Worm (Caenorhabditis elegans): Measurements from ENCODE around the gene F54E2.2.

Gene F54E2.2

DNA sequence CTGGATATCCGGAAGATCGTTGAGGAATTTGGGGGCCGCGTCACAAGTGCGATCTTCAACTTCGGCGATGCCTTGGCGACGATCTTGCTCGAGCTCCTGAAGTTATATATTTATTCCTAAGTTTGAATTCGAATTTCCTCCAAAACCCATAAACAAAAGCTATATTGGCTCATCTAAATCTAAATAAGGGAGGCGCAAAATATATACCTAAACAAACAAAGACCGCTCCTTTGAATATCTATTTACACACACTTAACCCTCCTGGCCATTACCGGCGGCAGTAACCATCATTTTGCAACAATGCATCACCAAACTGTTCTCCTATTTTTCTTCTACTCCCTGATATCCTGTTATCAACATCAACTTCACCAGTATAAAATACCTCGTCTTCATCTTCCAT, at the start of gene F54E2.2:
Gene F54E2.2, plus strand, starts transcription at position 301 of the 400 bp plus-strand sequence.
- no peak for TF ChIP-seq unc-39 (tag; optimal IDR thresholded peaks at IDR 0.05)
- TF ChIP-seq lin-39 (tag; optimal IDR thresholded peaks at IDR 0.05), result no peak
- no peak for TF ChIP-seq nhr-237 (tag; optimal IDR thresholded peaks at IDR 0.05)
- no peak for TF ChIP-seq ama-1 (optimal IDR thresholded peaks at IDR 0.05)
- TF ChIP-seq R02D3.7 (tag; optimal IDR thresholded peaks at IDR 0.05), result no peak
- TF ChIP-seq fos-1 (tag; optimal IDR thresholded peaks at IDR 0.05), result no peak
- TF ChIP-seq fkh-2 (tag; optimal IDR thresholded peaks at IDR 0.05), result no peak
- TF ChIP-seq elt-1 (tag; optimal IDR thresholded peaks at IDR 0.05), result no peak
- no peak for TF ChIP-seq mdl-1 (tag; optimal IDR thresholded peaks at IDR 0.05)
- no peak for TF ChIP-seq nhr-43 (tag; optimal IDR thresholded peaks at IDR 0.05; ENCODE audit: poor library complexity, severe bottlenecking)
- TF ChIP-seq nhr-28 (tag; optimal IDR thresholded peaks at IDR 0.05), result no peak
- no peak for TF ChIP-seq nhr-23 (tag; optimal IDR thresholded peaks at IDR 0.05)
- TF ChIP-seq ceh-82 (tag; optimal IDR thresholded peaks at IDR 0.05), result no peak
- TF ChIP-seq daf-12 (tag; optimal IDR thresholded peaks at IDR 0.05), result no peak
- TF ChIP-seq jun-1 (tag; optimal IDR thresholded peaks at IDR 0.05), result no peak
- no peak for TF ChIP-seq pqm-1 (tag; optimal IDR thresholded peaks at IDR 0.05)
- no peak for TF ChIP-seq zag-1 (tag; optimal IDR thresholded peaks at IDR 0.05)
- no peak for TF ChIP-seq nfya-1 (tag; optimal IDR thresholded peaks at IDR 0.05; ENCODE audit: insufficient read depth)
- no peak for TF ChIP-seq nhr-12 (tag; optimal IDR thresholded peaks at IDR 0.05)

DNA sequence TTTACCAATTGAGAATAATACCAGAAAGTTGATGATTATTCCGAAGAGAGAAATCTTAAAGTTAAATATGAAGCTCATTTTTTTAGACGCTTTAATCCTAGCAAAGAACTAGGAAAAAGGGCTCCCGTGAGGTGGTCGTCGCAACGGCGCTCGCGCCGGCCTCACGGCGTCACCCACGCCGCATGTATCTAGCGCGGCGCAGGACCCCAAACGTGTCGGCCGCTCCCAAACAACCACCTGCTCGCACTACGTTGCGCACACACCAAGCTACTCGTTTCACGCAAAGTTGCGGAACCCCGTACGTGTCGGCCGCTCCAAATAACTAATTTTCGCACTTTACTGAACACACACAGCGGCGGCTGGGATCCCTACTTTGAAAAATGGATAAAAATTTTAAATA, 49.7 kb upstream of the F54E2.2 start:
- TF ChIP-seq ZK546.5 (tag; optimal IDR thresholded peaks at IDR 0.05) (no peak), nhr-67 (tag; optimal IDR thresholded peaks at IDR 0.05) (no peak), pqm-1 (tag; optimal IDR thresholded peaks at IDR 0.05) (no peak), aly-2 (tag; optimal IDR thresholded peaks at IDR 0.05) (no peak), lsy-12 (tag; optimal IDR thresholded peaks at IDR 0.05) (no peak), nfya-1 (tag; optimal IDR thresholded peaks at IDR 0.05; ENCODE audit: insufficient read depth) (no peak), lin-39 (tag; optimal IDR thresholded peaks at IDR 0.05) (no peak), elt-3 (tag; optimal IDR thresholded peaks at IDR 0.05) (no peak)

DNA sequence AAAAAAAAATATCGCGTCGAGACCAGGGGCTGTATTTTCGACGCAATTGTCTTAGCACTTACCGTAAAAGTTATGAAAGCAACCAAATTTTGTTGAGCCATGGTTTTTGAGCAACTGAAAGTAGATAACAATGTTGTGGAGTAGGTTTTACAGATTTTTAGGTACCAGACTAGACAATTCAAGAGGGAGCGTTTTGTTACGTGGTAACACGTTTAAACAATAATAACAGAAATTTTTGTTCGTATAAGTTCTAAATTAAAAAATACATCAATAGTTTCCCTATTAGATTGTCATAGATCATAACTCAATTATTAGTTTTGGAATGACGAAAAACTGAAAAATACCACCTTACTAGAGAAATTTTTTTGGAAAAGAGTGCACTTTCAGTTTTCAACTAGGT, 46.1 kb upstream of the F54E2.2 start, which contains the start of gene srx-24:
Gene srx-24, minus strand, starts transcription at position 101 of the 400 bp plus-strand sequence.
- TF ChIP-seq nhr-12 (tag; optimal IDR thresholded peaks at IDR 0.05) (no peak), ztf-11 (tag; optimal IDR thresholded peaks at IDR 0.05) (no peak), ama-1 (optimal IDR thresholded peaks at IDR 0.05) (no peak), nhr-43 (tag; optimal IDR thresholded peaks at IDR 0.05; ENCODE audit: poor library complexity, severe bottlenecking) (no peak), nhr-77 (tag; optimal IDR thresholded peaks at IDR 0.05) (no peak), pqm-1 (tag; optimal IDR thresholded peaks at IDR 0.05) (no peak), elt-3 (tag; optimal IDR thresholded peaks at IDR 0.05) (no peak), ztf-4 (tag; optimal IDR thresholded peaks at IDR 0.05) (no peak), eor-1 (tag; optimal IDR thresholded peaks at IDR 0.05) (no peak), fkh-2 (tag; optimal IDR thresholded peaks at IDR 0.05) (no peak), unc-39 (tag; optimal IDR thresholded peaks at IDR 0.05) (no peak), elt-1 (tag; optimal IDR thresholded peaks at IDR 0.05) (no peak)

DNA sequence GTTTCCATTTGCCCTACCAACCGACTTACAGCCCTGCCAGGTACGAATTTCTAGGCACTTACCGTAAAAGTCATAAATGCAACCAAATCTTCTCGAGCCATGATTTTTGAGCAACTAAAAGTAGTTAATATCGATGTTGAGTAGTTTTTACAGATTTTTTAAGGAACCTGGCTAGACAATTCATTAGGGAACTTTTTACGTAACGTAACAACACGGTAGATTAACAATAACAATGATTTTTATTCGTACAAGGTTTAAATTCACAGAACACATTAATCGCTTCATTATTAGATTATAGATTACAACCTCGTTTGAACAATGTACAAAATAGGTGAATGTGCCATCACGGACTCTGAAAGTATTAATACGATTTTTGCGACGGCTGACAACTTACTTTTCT, 43.1 kb upstream of the F54E2.2 start, which contains the start of gene srx-26:
Gene srx-26, minus strand, starts transcription at position 101 of the 400 bp plus-strand sequence.
- TF ChIP-seq skn-1 (tag; optimal IDR thresholded peaks at IDR 0.05), result no peak

DNA sequence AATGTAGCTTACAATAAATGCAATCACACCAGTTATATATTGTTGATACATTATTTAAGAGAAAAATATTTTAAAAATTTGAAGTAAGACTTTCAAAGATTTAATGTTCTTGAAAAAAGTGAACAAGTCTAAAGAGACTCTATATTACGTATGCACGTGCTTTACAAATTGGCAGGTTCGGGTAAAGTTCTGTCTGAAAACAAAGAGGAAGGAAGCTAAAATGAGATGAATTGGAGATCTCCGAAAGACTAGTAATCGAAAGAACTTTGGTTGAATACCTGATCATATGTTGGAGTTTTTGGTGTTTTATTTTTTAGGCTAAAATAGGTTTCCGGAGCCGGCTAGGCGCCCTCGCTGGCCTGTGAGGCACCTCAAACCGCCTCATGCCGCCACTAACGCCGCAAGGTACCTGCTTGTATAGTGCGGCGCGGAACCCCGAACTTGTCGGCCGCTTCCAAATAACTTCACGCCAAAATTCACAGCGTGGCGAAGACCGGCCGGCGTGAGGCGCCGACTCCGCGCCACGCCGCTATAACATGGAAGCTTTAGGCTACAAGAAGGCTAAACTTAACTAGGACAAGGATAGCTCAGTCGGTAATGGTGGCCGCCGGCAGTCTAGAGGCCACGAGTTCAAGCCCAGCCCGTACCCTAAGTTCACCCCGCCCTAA, 38.7 kb upstream of the F54E2.2 start, which contains the start of gene srx-28:
Gene srx-28, minus strand, starts transcription at position 51 of the 668 bp plus-strand sequence.
- no peak for TF ChIP-seq ZK546.5 (tag; optimal IDR thresholded peaks at IDR 0.05)
- TF ChIP-seq egl-27 (tag; optimal IDR thresholded peaks at IDR 0.05), result no peak
- no peak for TF ChIP-seq jun-1 (tag; optimal IDR thresholded peaks at IDR 0.05)
- no peak for TF ChIP-seq ama-1 (optimal IDR thresholded peaks at IDR 0.05)
- no peak for TF ChIP-seq lsy-12 (tag; optimal IDR thresholded peaks at IDR 0.05)
- no peak for TF ChIP-seq nhr-76 (tag; optimal IDR thresholded peaks at IDR 0.05)
- TF ChIP-seq nhr-237 (tag; optimal IDR thresholded peaks at IDR 0.05), result no peak
- no peak for TF ChIP-seq fkh-10 (GFP tag; optimal IDR thresholded peaks at IDR 0.05)
- no peak for TF ChIP-seq pqm-1 (tag; optimal IDR thresholded peaks at IDR 0.05)
- TF ChIP-seq unc-39 (tag; optimal IDR thresholded peaks at IDR 0.05), result no peak
- no peak for TF ChIP-seq ceh-9 (tag; optimal IDR thresholded peaks at IDR 0.05)

Data from whole organism, L3 larva.